Worm (Caenorhabditis elegans): ENCODE results near the gene T07F12.4.

T07F12.4 gene

DNA sequence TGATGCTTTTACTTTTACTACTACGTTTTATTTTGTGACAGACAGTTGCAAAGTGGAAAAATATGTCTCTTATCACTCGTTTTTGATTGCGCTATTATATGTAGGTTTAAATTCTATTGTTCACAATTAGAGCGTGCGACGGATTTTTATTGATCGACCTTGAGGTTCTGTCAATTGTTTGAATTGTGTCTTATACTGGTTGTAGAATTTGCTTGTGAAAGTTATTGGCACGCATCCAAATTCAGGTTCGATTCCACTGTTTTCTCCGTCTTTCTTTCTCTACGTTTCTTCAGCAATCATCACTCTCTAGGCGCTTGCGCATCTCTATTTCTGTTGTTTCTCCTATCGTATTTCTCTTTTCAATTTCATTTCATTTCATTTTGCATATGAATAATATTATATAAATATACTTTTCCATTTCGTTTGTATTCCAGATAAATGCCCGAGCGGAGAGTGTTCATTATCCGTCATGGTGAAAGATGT, 7.0 kb downstream of the T07F12.4 start, which contains the start of gene T07F12.1 (continued):
- no peak for TF ChIP-seq skn-1 (tag; optimal IDR thresholded peaks at IDR 0.05)
- no peak for TF ChIP-seq ceh-88 (GFP tag; IDR thresholded peaks at IDR 0.05)
- no peak for TF ChIP-seq ceh-90 (tag; optimal IDR thresholded peaks at IDR 0.05)
- TF ChIP-seq jun-1 (tag; optimal IDR thresholded peaks at IDR 0.05): no peak
- TF ChIP-seq fos-1 (tag; optimal IDR thresholded peaks at IDR 0.05): no peak
- TF ChIP-seq unc-130 (tag; optimal IDR thresholded peaks at IDR 0.05): no peak
- peak; percentile 37 for TF ChIP-seq nhr-47 (tag; optimal IDR thresholded peaks at IDR 0.05)
- TF ChIP-seq mep-1 (tag; optimal IDR thresholded peaks at IDR 0.05): peak; percentile 58
- TF ChIP-seq xbp-1 (tag; optimal IDR thresholded peaks at IDR 0.05): peak; percentile 6
- TF ChIP-seq hlh-4 (tag; optimal IDR thresholded peaks at IDR 0.05): no peak
- no peak for TF ChIP-seq dpl-1 (GFP tag; optimal IDR thresholded peaks at IDR 0.05)

DNA sequence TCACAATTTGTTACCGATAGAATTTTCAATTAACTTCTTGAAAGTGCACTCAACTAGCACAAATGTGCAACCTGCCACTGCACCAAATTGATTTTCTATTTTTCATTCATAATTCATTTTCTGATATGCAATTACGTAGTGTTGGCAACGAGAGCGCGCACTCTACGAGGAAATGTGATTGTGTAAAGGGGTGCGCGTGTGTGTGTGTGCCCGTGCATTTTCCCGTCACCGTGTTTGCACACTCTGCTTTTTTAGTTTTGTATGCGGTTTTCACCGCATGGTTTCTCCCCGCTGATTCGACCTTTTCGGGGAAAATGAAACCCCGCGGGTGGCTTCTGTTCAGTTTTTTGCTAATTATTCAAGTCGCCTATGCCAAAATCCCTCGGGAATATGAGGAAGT, 10.5 kb downstream of the T07F12.4 start, which contains the start of gene T07F12.2:
TSS of gene T07F12.2 (plus strand) at position 87 of the 400 bp plus-strand sequence.
- TF ChIP-seq Y116A8C.19 (tag; optimal IDR thresholded peaks at IDR 0.05; ENCODE audit: borderline replicate concordance) (no peak), mdl-1 (tag; optimal IDR thresholded peaks at IDR 0.05) (peak in 1 of 2 experiments; percentile 37), nhr-71 (tag; optimal IDR thresholded peaks at IDR 0.05) (no peak), sup-37 (GFP tag; optimal IDR thresholded peaks at IDR 0.05) (no peak), nhr-28 (tag; optimal IDR thresholded peaks at IDR 0.05) (no peak), zag-1 (tag; optimal IDR thresholded peaks at IDR 0.05) (no peak), isw-1 (GFP tag; IDR thresholded peaks at IDR 0.05) (no peak), skn-1 (tag; optimal IDR thresholded peaks at IDR 0.05) (no peak), irx-1 (tag; optimal IDR thresholded peaks at IDR 0.05) (no peak), mep-1 (tag; optimal IDR thresholded peaks at IDR 0.05) (peak; percentile 54), nhr-84 (tag; optimal IDR thresholded peaks at IDR 0.05) (no peak), xbp-1 (tag; optimal IDR thresholded peaks at IDR 0.05) (peak; percentile 43), tbx-2 (tag; optimal IDR thresholded peaks at IDR 0.05) (peak; percentile 41), unc-98 (GFP tag; IDR thresholded peaks at IDR 0.05) (no peak), fkh-4 (tag; optimal IDR thresholded peaks at IDR 0.05; ENCODE audit: borderline replicate concordance) (no peak), lsy-2 (tag; optimal IDR thresholded peaks at IDR 0.05) (peak in 1 of 2 experiments; percentile 15), snpc-4 (tag; optimal IDR thresholded peaks at IDR 0.05) (no peak), nhr-90 (tag; optimal IDR thresholded peaks at IDR 0.05; ENCODE audit: poor library complexity) (no peak), dsc-1 (tag; optimal IDR thresholded peaks at IDR 0.05) (peak; percentile 3), hpl-2 (GFP tag; optimal IDR thresholded peaks at IDR 0.05) (no peak), dpl-1 (GFP tag; optimal IDR thresholded peaks at IDR 0.05) (no peak), vab-15 (tag; optimal IDR thresholded peaks at IDR 0.05) (no peak), swsn-7 (tag; optimal IDR thresholded peaks at IDR 0.05) (peak; percentile 51), snu-23 (GFP tag; optimal IDR thresholded peaks at IDR 0.05) (peak; percentile 67), nhr-20 (tag; optimal IDR thresholded peaks at IDR 0.05) (peak; percentile 42), pqm-1 (tag; optimal IDR thresholded peaks at IDR 0.05) (no peak), lir-3 (tag; optimal IDR thresholded peaks at IDR 0.05; ENCODE audit: poor library complexity) (no peak), nhr-47 (tag; optimal IDR thresholded peaks at IDR 0.05) (peak; percentile 69), nhr-237 (tag; optimal IDR thresholded peaks at IDR 0.05) (no peak), lin-13 (GFP tag; optimal IDR thresholded peaks at IDR 0.05) (no peak), fos-1 (tag; optimal IDR thresholded peaks at IDR 0.05) (no peak), efl-3 (GFP tag; optimal IDR thresholded peaks at IDR 0.05) (no peak), ama-1 (optimal IDR thresholded peaks at IDR 0.05) (no peak), C34B4.2 (tag; optimal IDR thresholded peaks at IDR 0.05) (no peak), ceh-63 (GFP tag; optimal IDR thresholded peaks at IDR 0.05) (no peak), egl-13 (tag; optimal IDR thresholded peaks at IDR 0.05) (peak; percentile 23), rnt-1 (tag; optimal IDR thresholded peaks at IDR 0.05) (peak; percentile 53), efl-1 (optimal IDR thresholded peaks at IDR 0.05) (peak in 1 of 2 experiments; percentile 12), efl-1 (GFP tag; optimal IDR thresholded peaks at IDR 0.05 in 1 of 2) (peak in 1 of 2 experiments; percentile 68), ceh-82 (tag; optimal IDR thresholded peaks at IDR 0.05) (peak in 2 of 3 experiments; percentile 5 to 59), F16B12.6 (tag; optimal IDR thresholded peaks at IDR 0.05) (peak; percentile 86), mef-2 (tag; optimal IDR thresholded peaks at IDR 0.05) (no peak), blmp-1 (tag; optimal IDR thresholded peaks at IDR 0.05) (peak; percentile 51), unc-62 (GFP tag; optimal IDR thresholded peaks at IDR 0.05) (no peak), C16A3.4 (tag; optimal IDR thresholded peaks at IDR 0.05) (peak; percentile 16), egl-27 (tag; optimal IDR thresholded peaks at IDR 0.05) (no peak), nhr-85 (tag) (no peak)

All from whole organism, L1 larva.